Worm (Caenorhabditis elegans): Measurements from ENCODE around the gene mbr-1.
A peak's percentile ranks its signal among the peaks of the same experiment; 100 is the strongest.

The mbr-1 gene

DNA sequence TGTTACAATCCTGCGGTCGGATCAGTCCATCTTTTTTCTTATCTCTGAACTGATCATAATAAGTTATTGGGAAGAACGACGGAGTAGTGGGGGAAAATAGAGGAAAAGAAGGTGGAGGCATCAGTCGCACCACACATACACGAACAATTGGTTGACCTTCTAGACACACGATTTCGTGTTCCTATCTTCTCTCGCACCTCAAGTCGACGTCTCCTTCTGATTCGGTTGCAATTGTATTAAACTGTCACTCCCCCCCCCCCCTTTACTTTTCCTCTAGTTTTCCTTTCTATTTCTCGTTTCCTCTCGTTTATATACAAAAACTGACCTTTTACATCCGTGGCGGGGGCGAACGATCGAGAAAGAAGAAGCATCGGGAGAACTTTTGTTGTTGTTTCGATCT is 30.6 kb downstream of the mbr-1 start:
- TF ChIP-seq elt-1 (tag; optimal IDR thresholded peaks at IDR 0.05; ENCODE audit: borderline replicate concordance, insufficient read depth), result peak; percentile 55
- TF ChIP-seq blmp-1 (tag; optimal IDR thresholded peaks at IDR 0.05), result peak; percentile 80
- no peak for TF ChIP-seq unc-120 (tag; optimal IDR thresholded peaks at IDR 0.05; ENCODE audit: poor library complexity, severe bottlenecking)

- TF ChIP-seq nhr-76 (tag; optimal IDR thresholded peaks at IDR 0.05), result no peak
- no peak for TF ChIP-seq ces-1 (GFP tag; optimal IDR thresholded peaks at IDR 0.05)
- TF ChIP-seq tbx-8 (GFP tag; optimal IDR thresholded peaks at IDR 0.05), result no peak
- no peak for TF ChIP-seq lin-32 (GFP tag; optimal IDR thresholded peaks at IDR 0.05)
- no peak for TF ChIP-seq ztf-11 (tag; optimal IDR thresholded peaks at IDR 0.05)
- no peak for TF ChIP-seq mls-2 (tag; optimal IDR thresholded peaks at IDR 0.05)
- TF ChIP-seq hlh-1 (tag; optimal IDR thresholded peaks at IDR 0.05), result no peak
- TF ChIP-seq unc-39 (tag; optimal IDR thresholded peaks at IDR 0.05), result no peak
- TF ChIP-seq blmp-1 (tag; optimal IDR thresholded peaks at IDR 0.05), result no peak
- TF ChIP-seq snpc-4 (tag; optimal IDR thresholded peaks at IDR 0.05), result no peak
- no peak for TF ChIP-seq ceh-83 (GFP tag; optimal IDR thresholded peaks at IDR 0.05)
- TF ChIP-seq ceh-43 (GFP tag; optimal IDR thresholded peaks at IDR 0.05), result no peak
- no peak for TF ChIP-seq unc-62 (GFP tag; optimal IDR thresholded peaks at IDR 0.05)
- no peak for TF ChIP-seq ham-2 (GFP tag; optimal IDR thresholded peaks at IDR 0.05)
Measured at ce11 chrX:10689729-10690128, 32.1 kb downstream of the mbr-1 start.

ce11 chrX:10688311-10688710 is 33.5 kb downstream of the mbr-1 start:
- TF ChIP-seq mab-5 (tag; optimal IDR thresholded peaks at IDR 0.05), result no peak
- no peak for TF ChIP-seq elt-3 (tag; optimal IDR thresholded peaks at IDR 0.05)
- no peak for TF ChIP-seq mls-2 (tag; optimal IDR thresholded peaks at IDR 0.05)
- TF ChIP-seq nhr-237 (tag; optimal IDR thresholded peaks at IDR 0.05), result no peak
- TF ChIP-seq lin-13 (tag; optimal IDR thresholded peaks at IDR 0.05), result no peak
- TF ChIP-seq ces-1 (GFP tag; optimal IDR thresholded peaks at IDR 0.05), result no peak
- no peak for TF ChIP-seq blmp-1 (tag; optimal IDR thresholded peaks at IDR 0.05)

DNA sequence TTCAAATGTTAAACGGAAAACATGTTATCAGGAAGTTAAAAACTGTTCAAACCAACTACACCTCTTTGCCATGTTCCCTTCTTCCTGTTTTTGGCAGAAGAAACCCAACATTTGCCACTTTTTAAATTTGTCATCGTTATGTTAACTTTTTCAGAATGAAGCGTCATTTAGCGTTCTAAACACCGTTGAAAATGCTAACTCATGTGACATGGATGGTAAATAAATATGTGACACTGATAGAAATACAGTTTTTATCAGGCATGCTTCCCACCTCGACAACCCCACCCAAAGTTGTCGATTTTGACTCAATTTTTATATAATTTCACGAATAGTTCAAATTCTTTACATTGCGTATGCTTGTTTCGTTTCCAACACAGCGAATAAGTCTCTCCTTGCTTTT is 34.5 kb downstream of the mbr-1 start:
- no peak for TF ChIP-seq elt-3 (tag; optimal IDR thresholded peaks at IDR 0.05)
- no peak for TF ChIP-seq ceh-83 (GFP tag; optimal IDR thresholded peaks at IDR 0.05)
- no peak for TF ChIP-seq flh-1 (GFP tag; optimal IDR thresholded peaks at IDR 0.05)
- no peak for TF ChIP-seq nhr-237 (tag; optimal IDR thresholded peaks at IDR 0.05)
- TF ChIP-seq lsy-2 (tag; optimal IDR thresholded peaks at IDR 0.05), result no peak
- no peak for TF ChIP-seq lin-13 (tag; optimal IDR thresholded peaks at IDR 0.05)
- TF ChIP-seq lin-32 (GFP tag; optimal IDR thresholded peaks at IDR 0.05), result no peak
- no peak for TF ChIP-seq snpc-4 (tag; optimal IDR thresholded peaks at IDR 0.05)
- no peak for TF ChIP-seq pha-4 (tag; optimal IDR thresholded peaks at IDR 0.05)
- no peak for TF ChIP-seq nhr-2 (tag; optimal IDR thresholded peaks at IDR 0.05)

- TF ChIP-seq unc-62 (GFP tag; optimal IDR thresholded peaks at IDR 0.05), result peak; percentile 11
- TF ChIP-seq sem-2 (GFP tag; optimal IDR thresholded peaks at IDR 0.05), result no peak
Measured at ce11 chrX:10686487-10686886, 35.4 kb downstream of the mbr-1 start.

ce11 chrX:10684533-10684932 is 37.3 kb downstream of the mbr-1 start:
- peak; percentile 61 for TF ChIP-seq unc-120 (tag; optimal IDR thresholded peaks at IDR 0.05; ENCODE audit: poor library complexity, severe bottlenecking)
- peak; percentile 78 for TF ChIP-seq unc-62 (GFP tag; optimal IDR thresholded peaks at IDR 0.05)
- peak; percentile 30 for TF ChIP-seq hlh-1 (tag; optimal IDR thresholded peaks at IDR 0.05)
- no peak for TF ChIP-seq pha-4 (tag; optimal IDR thresholded peaks at IDR 0.05)
- TF ChIP-seq blmp-1 (tag; optimal IDR thresholded peaks at IDR 0.05), result no peak
- TF ChIP-seq drap-1 (GFP tag; optimal IDR thresholded peaks at IDR 0.05), result no peak
- TF ChIP-seq flh-1 (GFP tag; optimal IDR thresholded peaks at IDR 0.05), result no peak

DNA sequence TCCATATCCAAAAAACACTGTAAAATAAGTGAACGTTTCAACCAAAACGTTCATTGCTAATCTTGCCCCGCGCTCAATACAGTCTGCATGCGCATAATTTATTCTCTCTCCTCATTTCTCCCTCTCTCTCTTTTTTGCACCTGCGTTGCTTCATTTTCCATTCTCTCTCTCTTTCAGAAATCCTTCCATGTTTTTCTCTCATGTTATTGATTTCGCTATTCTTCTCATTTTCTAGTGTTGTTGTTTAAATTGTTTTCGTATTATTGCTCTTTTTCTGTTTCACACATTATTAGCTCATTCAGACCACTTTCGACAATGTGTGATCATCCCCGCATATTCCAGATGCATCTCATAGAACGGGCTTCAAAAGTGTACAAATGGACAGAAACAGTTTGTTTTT is 40.2 kb downstream of the mbr-1 start, which contains the start of gene phf-31:
phf-31 (plus strand) TSS at position 301 of the 400 bp plus-strand sequence.
- TF ChIP-seq ceh-39 (tag; optimal IDR thresholded peaks at IDR 0.05) (no peak), sem-2 (GFP tag; optimal IDR thresholded peaks at IDR 0.05) (no peak), elt-1 (tag; optimal IDR thresholded peaks at IDR 0.05; ENCODE audit: borderline replicate concordance, insufficient read depth) (no peak), bed-3 (GFP tag; optimal IDR thresholded peaks at IDR 0.05) (no peak), cnd-1 (tag; optimal IDR thresholded peaks at IDR 0.05) (no peak)
